Fruit fly (Drosophila melanogaster) whole organism, embryonic: ENCODE measurements around the gene Svil.

Experiments used
- Blimp-1 ChIP-seq: fragments of 200-800 bp; sonication (Bioruptor generic); optimal IDR thresholded peaks from 3 replicates; lab custom pipeline; 2018; ENCODE audit warnings: missing biosample characterization, missing genetic modification characterization, mild to moderate bottlenecking, moderate library complexity, missing genetic modification reagents
- CG10565 ChIP-seq: fragments of 200-800 bp; sonication (Bioruptor generic); optimal IDR thresholded peaks from 3 replicates; lab custom pipeline; 2016; ENCODE audit warnings: missing biosample characterization, mild to moderate bottlenecking, missing genetic modification characterization
- CG11398 ChIP-seq: fragments of 200-800 bp; sonication (Bioruptor generic); optimal IDR thresholded peaks from 2 replicates; lab custom pipeline; 2016; ENCODE audit warnings: missing biosample characterization, missing genetic modification characterization
- CG11456 ChIP-seq: fragments of 200-800 bp; sonication (Bioruptor generic); IDR thresholded peaks from 3 replicates; pipeline ENCODE4 v1.3.6; 2022; ENCODE audit warnings: missing biosample characterization, missing genetic modification characterization
- CG12219 ChIP-seq: fragments of 200-800 bp; sonication (Bioruptor generic); optimal IDR thresholded peaks from 3 replicates; lab custom pipeline; 2018; ENCODE audit warnings: missing biosample characterization, mild to moderate bottlenecking, missing genetic modification characterization
- CG1603 ChIP-seq: fragments of 200-800 bp; sonication (Bioruptor generic); optimal IDR thresholded peaks from 2 replicates; lab custom pipeline; 2019; ENCODE audit warnings: missing biosample characterization, mild to moderate bottlenecking, missing genetic modification characterization, moderate library complexity
- CG17359 ChIP-seq: fragments of 200-800 bp; sonication (Bioruptor generic); optimal IDR thresholded peaks from 3 replicates; lab custom pipeline; 2018; ENCODE audit warnings: missing biosample characterization, mild to moderate bottlenecking, missing genetic modification characterization, moderate library complexity
- CG17829 ChIP-seq: fragments of 200-800 bp; optimal IDR thresholded peaks from 2 replicates; lab custom pipeline; 2019; ENCODE audit warnings: missing biosample characterization, mild to moderate bottlenecking, missing genetic modification characterization, moderate library complexity
- CG18764 ChIP-seq: fragments of 200-800 bp; sonication (Bioruptor generic); optimal IDR thresholded peaks from 3 replicates; lab custom pipeline; 2016; ENCODE audit warnings: missing biosample characterization, missing genetic modification characterization
- CG2678 ChIP-seq: fragments of 200-800 bp; sonication (Bioruptor generic); optimal IDR thresholded peaks from 3 replicates; lab custom pipeline; 2019; ENCODE audit warnings: missing biosample characterization, mild to moderate bottlenecking, missing genetic modification characterization, moderate library complexity
- CG31441 ChIP-seq: fragments of 200-800 bp; sonication (Bioruptor generic); IDR thresholded peaks from 2 replicates; pipeline ENCODE4 v1.3.6; 2022; ENCODE audit warnings: missing biosample characterization, missing genetic modification characterization
- CG3407 ChIP-seq: fragments of 200-800 bp; sonication (Bioruptor generic); optimal IDR thresholded peaks from 2 replicates; lab custom pipeline; 2018; ENCODE audit warnings: missing biosample characterization, mild to moderate bottlenecking, missing genetic modification characterization
- CG43689 ChIP-seq: fragments of 200-800 bp; sonication (Bioruptor generic); IDR thresholded peaks from 2 replicates; pipeline ENCODE4 v1.3.6; 2022; ENCODE audit warnings: missing biosample characterization, missing genetic modification characterization
- CG4404 ChIP-seq: fragments of 200-800 bp; sonication (Bioruptor generic); IDR thresholded peaks from 2 replicates; pipeline ENCODE4 v1.3.6; 2022; ENCODE audit warnings: missing biosample characterization, missing genetic modification characterization
- CG4424 ChIP-seq: fragments of 200-800 bp; sonication (Bioruptor generic); optimal IDR thresholded peaks from 3 replicates; lab custom pipeline; 2016; ENCODE audit warnings: missing biosample characterization, missing genetic modification characterization
- CG4820 ChIP-seq: fragments of 200-800 bp; sonication (Bioruptor generic); optimal IDR thresholded peaks from 3 replicates; lab custom pipeline; 2016; ENCODE audit warnings: missing biosample characterization, missing genetic modification characterization
- CG6791 ChIP-seq: fragments of 200-800 bp; sonication (Bioruptor generic); IDR thresholded peaks from 3 replicates; pipeline ENCODE4 v1.3.6; 2022; ENCODE audit warnings: missing biosample characterization, missing genetic modification characterization; ENCODE audit not compliant: partially characterized antibody
- CG7556 ChIP-seq: fragments of 200-800 bp; sonication (Bioruptor generic); optimal IDR thresholded peaks from 2 replicates; lab custom pipeline; 2017; ENCODE audit warnings: missing biosample characterization, mild to moderate bottlenecking, missing genetic modification characterization
- CG7786 ChIP-seq: fragments of 200-800 bp; sonication (Bioruptor generic); optimal IDR thresholded peaks from 2 replicates; lab custom pipeline; 2016; ENCODE audit warnings: missing biosample characterization, missing genetic modification characterization
- CG8359 ChIP-seq: fragments of 200-800 bp; sonication (Bioruptor generic); optimal IDR thresholded peaks from 2 replicates; lab custom pipeline; 2017; ENCODE audit warnings: missing biosample characterization, mild to moderate bottlenecking, missing genetic modification characterization, borderline replicate concordance
- CG9932 ChIP-seq: fragments of 200-800 bp; sonication (Bioruptor generic); IDR thresholded peaks from 2 replicates; pipeline ENCODE4 v1.3.6; 2022; ENCODE audit warnings: missing biosample characterization, missing genetic modification characterization
- CTCF ChIP-seq: fragments of 200-800 bp; sonication (Bioruptor generic); optimal IDR thresholded peaks from 2 replicates; lab custom pipeline; 2017; ENCODE audit warnings: missing biosample characterization, mild to moderate bottlenecking, missing genetic modification characterization, moderate library complexity
- Dip2 ChIP-seq: fragments of 200-800 bp; sonication (Bioruptor generic); IDR thresholded peaks from 2 replicates; pipeline ENCODE4 v1.3.6; 2022; ENCODE audit warnings: missing biosample characterization, missing genetic modification characterization
- Elba2 ChIP-seq: fragments of 200-800 bp; sonication (Bioruptor generic); optimal IDR thresholded peaks from 3 replicates; lab custom pipeline; 2016; ENCODE audit warnings: missing biosample characterization, missing genetic modification characterization
- HHEX ChIP-seq: fragments of 200-800 bp; sonication (Bioruptor generic); optimal IDR thresholded peaks from 3 replicates; lab custom pipeline; 2017; ENCODE audit warnings: missing biosample characterization, mild to moderate bottlenecking, missing genetic modification characterization, missing genetic modification reagents
- Hmx ChIP-seq: fragments of 200-800 bp; sonication (Bioruptor generic); optimal IDR thresholded peaks from 2 replicates; lab custom pipeline; 2016; ENCODE audit warnings: missing biosample characterization, missing genetic modification characterization
- Rx ChIP-seq: fragments of 200-800 bp; sonication (Bioruptor generic); IDR thresholded peaks from 2 replicates; pipeline ENCODE4 v1.3.6; 2022; ENCODE audit warnings: missing biosample characterization, missing genetic modification characterization
- Sox102F ChIP-seq: fragments of 200-800 bp; sonication (Bioruptor generic); optimal IDR thresholded peaks from 2 replicates; lab custom pipeline; 2018; ENCODE audit warnings: missing biosample characterization, mild to moderate bottlenecking, missing genetic modification characterization, moderate library complexity
- Taf1 ChIP-seq: fragments of 200-800 bp; sonication (Bioruptor generic); IDR thresholded peaks from 2 replicates; pipeline ENCODE4 v1.3.6; 2022; ENCODE audit warnings: missing biosample characterization, missing genetic modification characterization
- Vsx1 ChIP-seq: fragments of 200-800 bp; sonication (Bioruptor generic); optimal IDR thresholded peaks from 2 replicates; lab custom pipeline; 2017; ENCODE audit warnings: missing biosample characterization, mild to moderate bottlenecking, missing genetic modification characterization, missing genetic modification reagents
- Xrp1 ChIP-seq: fragments of 200-800 bp; sonication (Bioruptor generic); IDR thresholded peaks from 2 replicates; pipeline ENCODE4 v1.3.6; 2022; ENCODE audit warnings: missing biosample characterization, missing genetic modification characterization
- bab2 ChIP-seq: fragments of 200-800 bp; sonication (Bioruptor generic); optimal IDR thresholded peaks from 2 replicates; lab custom pipeline; 2016; ENCODE audit warnings: missing biosample characterization, missing genetic modification characterization
- chinmo ChIP-seq: fragments of 200-800 bp; sonication (Bioruptor generic); IDR thresholded peaks from 4 replicates; pipeline ENCODE4 v1.3.6; 2022; ENCODE audit warnings: missing biosample characterization, missing genetic modification characterization; ENCODE audit not compliant: partially characterized antibody
- cwo ChIP-seq: fragments of 200-800 bp; sonication (Bioruptor generic); optimal IDR thresholded peaks from 3 replicates; lab custom pipeline; 2017; ENCODE audit warnings: missing biosample characterization, missing genetic modification characterization, mild to moderate bottlenecking, moderate library complexity, missing genetic modification reagents
- ems ChIP-seq: fragments of 200-800 bp; sonication (Bioruptor generic); optimal IDR thresholded peaks from 3 replicates; lab custom pipeline; 2016; ENCODE audit warnings: missing biosample characterization, missing genetic modification characterization
- h ChIP-seq: fragments of >200 bp; optimal IDR thresholded peaks from 2 replicates; lab custom pipeline; 2017
- hkb ChIP-seq, 2 experiments: fragments of 200-800 bp in 1 of 2; fragments of >200 bp in 1 of 2; sonication (Bioruptor generic) in 1 of 2; IDR thresholded peaks in 1 of 2; optimal IDR thresholded peaks in 1 of 2; 2 replicates each; pipeline versions ENCODE4 v1.3.6 to Lab custom; 2017 to 2022; ENCODE audit warnings: missing biosample characterization in 1 of 2, missing genetic modification characterization in 1 of 2
- ind ChIP-seq: fragments of 200-800 bp; sonication (Bioruptor generic); optimal IDR thresholded peaks from 3 replicates; lab custom pipeline; 2016; ENCODE audit warnings: missing biosample characterization, missing genetic modification characterization
- ken ChIP-seq: fragments of 200-800 bp; sonication (Bioruptor generic); IDR thresholded peaks from 3 replicates; pipeline ENCODE4 v1.3.6; 2022; ENCODE audit warnings: missing biosample characterization, missing genetic modification characterization
- mirr ChIP-seq: fragments of 200-800 bp; sonication (Bioruptor generic); optimal IDR thresholded peaks from 3 replicates; lab custom pipeline; 2018; ENCODE audit warnings: missing biosample characterization, mild to moderate bottlenecking, missing genetic modification characterization
- nmo ChIP-seq: fragments of 200-800 bp; sonication (Bioruptor generic); optimal IDR thresholded peaks from 2 replicates; lab custom pipeline; 2018; ENCODE audit warnings: missing biosample characterization, mild to moderate bottlenecking, missing genetic modification characterization, moderate library complexity
- oc ChIP-seq: fragments of 200-800 bp; sonication (Bioruptor generic); optimal IDR thresholded peaks from 2 replicates; lab custom pipeline; 2018; ENCODE audit warnings: missing biosample characterization, mild to moderate bottlenecking, missing genetic modification characterization, moderate library complexity
- pan ChIP-seq, 4 experiments: fragments of >200 bp in 3 of 4; fragments of 200-800 bp in 1 of 4; sonication (Bioruptor generic) in 1 of 4; optimal IDR thresholded peaks in 3 of 4; IDR thresholded peaks in 1 of 4; 2 replicates each; pipeline versions ENCODE4 v1.3.6 to Lab custom; 2017 to 2022; ENCODE audit warnings: missing biosample characterization in 2 of 4, missing genetic modification characterization in 2 of 4, mixed read lengths in 1 of 4
- prd ChIP-seq, 3 experiments: fragments of >200 bp in 2 of 3; fragments of 200-800 bp in 1 of 3; sonication (Bioruptor generic) in 1 of 3; optimal IDR thresholded peaks in 2 of 3; IDR thresholded peaks in 1 of 3; 2 replicates in 2 of 3; 3 replicates in 1 of 3; pipeline versions ENCODE4 v1.3.6 to Lab custom; 2017 to 2022; ENCODE audit warnings: missing biosample characterization in 1 of 3, missing genetic modification characterization in 1 of 3
- sens ChIP-seq: fragments of 200-800 bp; sonication (Bioruptor generic); peaks from one replicate; lab custom pipeline; 2016; ENCODE audit warnings: missing biosample characterization, missing genetic modification characterization
- sens-2 ChIP-seq: fragments of 200-800 bp; sonication (Bioruptor generic); IDR thresholded peaks from 2 replicates; pipeline ENCODE4 v1.3.6; 2022; ENCODE audit warnings: missing biosample characterization, missing genetic modification characterization
- seq ChIP-seq: fragments of 200-800 bp; sonication (Bioruptor generic); IDR thresholded peaks from 2 replicates; pipeline ENCODE4 v1.3.6; 2022; ENCODE audit warnings: missing biosample characterization, missing genetic modification characterization
- vfl ChIP-seq: fragments of 200-800 bp; sonication (Bioruptor generic); optimal IDR thresholded peaks from 2 replicates; lab custom pipeline; 2016; ENCODE audit warnings: missing biosample characterization, missing genetic modification characterization

Gene Svil

DNA sequence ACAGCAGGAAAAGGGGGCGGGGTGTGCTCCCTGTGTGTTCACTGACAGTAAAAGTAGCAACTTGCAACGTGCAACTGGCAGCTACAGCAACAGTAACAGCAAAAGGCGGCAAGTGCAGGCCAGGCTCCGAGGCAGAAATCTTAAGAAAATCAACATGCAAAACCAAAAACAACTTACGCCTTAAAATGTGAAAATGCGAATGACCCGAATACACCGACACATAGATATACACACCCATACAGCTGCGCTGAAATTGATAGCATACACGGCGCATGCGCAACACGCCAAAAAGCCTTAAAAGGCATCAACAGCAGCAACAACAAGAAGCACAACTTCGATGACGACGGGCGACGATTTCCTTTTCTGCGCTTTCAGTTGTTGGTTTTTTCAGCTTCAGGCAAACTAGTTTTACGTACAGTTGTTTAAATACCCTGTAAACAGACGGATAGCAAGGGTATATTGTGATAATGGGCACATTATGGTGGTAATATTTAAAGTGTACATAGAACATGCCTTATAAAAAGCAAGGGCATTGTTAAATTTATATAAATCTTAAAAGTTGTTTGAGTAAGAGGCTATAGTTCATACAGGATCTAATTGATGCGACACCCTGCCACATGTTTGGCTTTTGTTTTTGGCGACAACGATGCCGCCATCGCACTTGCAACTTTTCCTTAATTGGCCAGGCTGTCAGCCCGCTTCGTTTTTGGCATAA, 95.0 kb downstream of the Svil start (continued):
- no peak for TF ChIP-seq CG12219
- TF ChIP-seq vfl (GFP tag; lab: Kevin White, UChicago): no peak
- TF ChIP-seq CG7556 (GFP tag; lab: Kevin White, UChicago): peak; percentile 35
- TF ChIP-seq Dip2 (GFP tag; lab: Robert Waterston, UW): no peak
- no peak for TF ChIP-seq CG6791 (GFP tag; lab: Robert Waterston, UW)
- 0 out of 2 replicates have a peak, but pooled peaks have one; percentile 41 for TF ChIP-seq seq
- peak; percentile 4 for TF ChIP-seq CG4424 (GFP tag; lab: Kevin White, UChicago)
- TF ChIP-seq CG17359: peak; percentile 50
- TF ChIP-seq Hmx (GFP tag; lab: Kevin White, UChicago): no peak
- no peak for TF ChIP-seq Vsx1 (GFP tag; lab: Kevin White, UChicago)
- no peak for TF ChIP-seq CG18764 (GFP tag; lab: Kevin White, UChicago)
- TF ChIP-seq sens (GFP tag; lab: Kevin White, UChicago): peak; percentile 72
- peak; percentile 0 for TF ChIP-seq ind (GFP tag; lab: Kevin White, UChicago)
- no peak for TF ChIP-seq CG43689 (GFP tag; lab: Robert Waterston, UW)
- peak; percentile 0 for TF ChIP-seq bab2 (GFP tag; lab: Kevin White, UChicago)
- TF ChIP-seq CG31441 (GFP tag; lab: Robert Waterston, UW): 0 out of 2 replicates have a peak, but pooled peaks have one; percentile 35
- TF ChIP-seq Blimp-1 (GFP tag; lab: Kevin White, UChicago): peak; percentile 47
- peak; percentile 38; the same call in 1 of the 2 replicates for TF ChIP-seq Xrp1 (GFP tag; lab: Robert Waterston, UW)
- TF ChIP-seq CG11398 (GFP tag; lab: Kevin White, UChicago): no peak
- TF ChIP-seq pan (optimal IDR thresholded peaks at IDR 0.05; lab: Kevin White, UChicago): no peak
- peak in 1 of 2 experiments; percentile 32 for TF ChIP-seq pan (GFP tag; optimal IDR thresholded peaks at IDR 0.05 in 1 of 2, IDR thresholded peaks at IDR 0.05 in 1 of 2)
- no peak for TF ChIP-seq Elba2 (GFP tag; lab: Kevin White, UChicago)
- no peak for TF ChIP-seq mirr
- no peak for TF ChIP-seq CG4820 (GFP tag; lab: Kevin White, UChicago)
- no peak for TF ChIP-seq CG9932
- no peak for TF ChIP-seq prd (optimal IDR thresholded peaks at IDR 0.05; lab: Kevin White, UChicago)
- TF ChIP-seq prd (GFP tag; IDR thresholded peaks at IDR 0.05; lab: Robert Waterston, UW): peak; percentile 39; the same call in 1 of the 3 replicates
- TF ChIP-seq h: no peak
- TF ChIP-seq HHEX (GFP tag; lab: Kevin White, UChicago): peak; percentile 2
- TF ChIP-seq sens-2 (GFP tag; lab: Robert Waterston, UW): no peak
- peak; percentile 52; the same call in 1 of the 3 replicates for TF ChIP-seq ken (GFP tag; lab: Robert Waterston, UW)
- peak; percentile 51 for TF ChIP-seq Sox102F
- peak; percentile 36 for TF ChIP-seq CG2678 (tag; lab: Kevin White, UChicago)
- TF ChIP-seq ems (GFP tag; lab: Kevin White, UChicago): no peak
- no peak for TF ChIP-seq CG8359
- no peak for TF ChIP-seq CG17829 (tag; lab: Kevin White, UChicago)
- TF ChIP-seq CG4404: no peak
- TF ChIP-seq chinmo (GFP tag; lab: Robert Waterston, UW): no peak
- TF ChIP-seq CG3407 (GFP tag; lab: Kevin White, UChicago): no peak
- 0 out of 3 replicates have a peak, but pooled peaks have one; percentile 42 for TF ChIP-seq CG11456 (GFP tag; lab: Robert Waterston, UW)
- no peak for TF ChIP-seq CG7786 (GFP tag; lab: Kevin White, UChicago)
- 0 out of 2 replicates have a peak, but pooled peaks have one; percentile 32 for TF ChIP-seq Rx
- TF ChIP-seq hkb (optimal IDR thresholded peaks at IDR 0.05; lab: Kevin White, UChicago): no peak
- TF ChIP-seq hkb (GFP tag; IDR thresholded peaks at IDR 0.05; lab: Robert Waterston, UW): 0 out of 2 replicates have a peak, but pooled peaks have one; percentile 30
- TF ChIP-seq CG10565: no peak
- TF ChIP-seq CTCF (GFP tag; lab: Kevin White, UChicago): no peak
- peak; percentile 8 for TF ChIP-seq nmo (GFP tag; lab: Kevin White, UChicago)
- TF ChIP-seq CG1603 (tag; lab: Kevin White, UChicago): peak; percentile 36
- TF ChIP-seq cwo: peak; percentile 24
- TF ChIP-seq oc (tag; lab: Kevin White, UChicago): peak; percentile 20
- no peak for TF ChIP-seq Taf1
